Worm (Caenorhabditis elegans) whole organism, late embryonic: ENCODE measurements around the gene mrpl-45.
A peak's percentile ranks its signal among the peaks of the same experiment; 100 is the strongest.

Experiments
- C08G9.2 ChIP-seq: sonication (generic microtip); optimal IDR thresholded peaks from 2 replicates; lab custom pipeline; 2016; ENCODE audit warnings: mild to moderate bottlenecking, missing genetic modification characterization, moderate library complexity, missing compliant biosample characterization
- C38D4.7 ChIP-seq: fragments of 200-800 bp; sonication (Bioruptor generic); optimal IDR thresholded peaks from 2 replicates; lab custom pipeline; 2018; ENCODE audit warnings: mild to moderate bottlenecking, missing genetic modification characterization, moderate library complexity, missing compliant biosample characterization
- F13H6.1 ChIP-seq: sonication (generic microtip); optimal IDR thresholded peaks from 2 replicates; lab custom pipeline; 2016; ENCODE audit warnings: missing genetic modification characterization, missing compliant biosample characterization
- Y22D7AL.16 ChIP-seq: sonication (generic microtip); optimal IDR thresholded peaks from 2 replicates; lab custom pipeline; 2016; ENCODE audit warnings: missing genetic modification characterization, missing compliant biosample characterization
- ceh-14 ChIP-seq: sonication (generic microtip); optimal IDR thresholded peaks from 2 replicates; lab custom pipeline; 2016; ENCODE audit warnings: missing genotype, missing genetic modification characterization, missing compliant biosample characterization
- ceh-18 ChIP-seq: sonication (generic microtip); optimal IDR thresholded peaks from 2 replicates; lab custom pipeline; 2016; ENCODE audit warnings: missing genetic modification characterization, missing compliant biosample characterization
- ceh-19 ChIP-seq: fragments of 200-800 bp; sonication (Bioruptor generic); optimal IDR thresholded peaks from 2 replicates; lab custom pipeline; 2018; ENCODE audit warnings: mild to moderate bottlenecking, missing genetic modification characterization, missing compliant biosample characterization
- ceh-30 ChIP-seq: fragments of 150-350 bp; optimal IDR thresholded peaks from 2 replicates; lab custom pipeline; 2014; ENCODE audit warnings: missing biosample characterization, missing genetic modification characterization
- ceh-31 ChIP-seq: sonication (generic microtip); optimal IDR thresholded peaks from 2 replicates; lab custom pipeline; 2016; ENCODE audit warnings: missing genetic modification characterization, missing compliant biosample characterization
- ceh-34 ChIP-seq: sonication (generic microtip); optimal IDR thresholded peaks from 2 replicates; lab custom pipeline; 2016; ENCODE audit warnings: mild to moderate bottlenecking, missing genetic modification characterization, missing compliant biosample characterization
- ceh-9 ChIP-seq: sonication (generic microtip); optimal IDR thresholded peaks from 2 replicates; lab custom pipeline; 2016; ENCODE audit warnings: mild to moderate bottlenecking, missing genetic modification characterization, inconsistent platforms, missing compliant biosample characterization
- dve-1 ChIP-seq: sonication (generic microtip); optimal IDR thresholded peaks from 2 replicates; lab custom pipeline; 2017; ENCODE audit warnings: antibody characterized with exemption, mild to moderate bottlenecking, missing genetic modification characterization, missing compliant biosample characterization
- elt-2 ChIP-seq: sonication (generic microtip); optimal IDR thresholded peaks from 2 replicates; lab custom pipeline; 2016; ENCODE audit warnings: missing genetic modification reagents, missing genetic modification characterization, missing compliant biosample characterization
- elt-4 ChIP-seq: sonication (generic microtip); optimal IDR thresholded peaks from 2 replicates; lab custom pipeline; 2016; ENCODE audit warnings: missing genetic modification characterization, missing compliant biosample characterization
- fax-1 ChIP-seq: sonication (generic microtip); optimal IDR thresholded peaks from 2 replicates; lab custom pipeline; 2016; ENCODE audit warnings: missing genotype, missing genetic modification characterization, missing compliant biosample characterization
- fkh-10 ChIP-seq: fragments of 150-350 bp; optimal IDR thresholded peaks from 2 replicates; lab custom pipeline; 2014; ENCODE audit warnings: missing biosample characterization, missing genetic modification reagents, missing genetic modification characterization
- gmeb-2 ChIP-seq: sonication (generic microtip); optimal IDR thresholded peaks from 2 replicates; lab custom pipeline; 2016; ENCODE audit warnings: missing genetic modification characterization, inconsistent platforms, missing compliant biosample characterization
- hlh-30 ChIP-seq: sonication (generic microtip); optimal IDR thresholded peaks from 2 replicates; lab custom pipeline; 2017; ENCODE audit warnings: antibody characterized with exemption, missing genetic modification characterization, missing compliant biosample characterization; ENCODE audit not compliant: insufficient read depth
- hlh-6 ChIP-seq: sonication (generic microtip); optimal IDR thresholded peaks from 2 replicates; lab custom pipeline; 2016; ENCODE audit warnings: missing genotype, missing genetic modification characterization, missing compliant biosample characterization
- hlh-8 ChIP-seq: sonication (generic microtip); optimal IDR thresholded peaks from 2 replicates; lab custom pipeline; 2016; ENCODE audit warnings: missing genotype, missing genetic modification characterization, missing compliant biosample characterization
- lim-6 ChIP-seq: sonication (generic microtip); optimal IDR thresholded peaks from 2 replicates; lab custom pipeline; 2016; ENCODE audit warnings: missing genetic modification characterization, missing compliant biosample characterization
- lin-11 ChIP-seq: fragments of 200-800 bp; sonication (Bioruptor generic); optimal IDR thresholded peaks from 2 replicates; lab custom pipeline; 2018; ENCODE audit warnings: mild to moderate bottlenecking, missing genetic modification characterization, missing compliant biosample characterization
- mec-3 ChIP-seq: sonication (generic microtip); optimal IDR thresholded peaks from 2 replicates; lab custom pipeline; 2016; ENCODE audit warnings: borderline replicate concordance, missing genetic modification characterization, missing compliant biosample characterization
- nfya-1 ChIP-seq: sonication (generic microtip); optimal IDR thresholded peaks from 2 replicates; lab custom pipeline; 2017; ENCODE audit warnings: missing genetic modification characterization, mild to moderate bottlenecking, missing compliant biosample characterization, antibody characterized with exemption, moderate library complexity
- odd-2 ChIP-seq: sonication (generic microtip); optimal IDR thresholded peaks from 2 replicates; lab custom pipeline; 2017; ENCODE audit warnings: antibody characterized with exemption, mild to moderate bottlenecking, missing genetic modification characterization, missing compliant biosample characterization
- pag-3 ChIP-seq: sonication (generic microtip); optimal IDR thresholded peaks from 2 replicates; lab custom pipeline; 2016; ENCODE audit warnings: missing compliant biosample characterization, missing genetic modification characterization, borderline replicate concordance
- pax-1 ChIP-seq: fragments of 150-350 bp; optimal IDR thresholded peaks from 2 replicates; lab custom pipeline; 2014; ENCODE audit warnings: missing biosample characterization, missing genetic modification characterization
- pha-4 ChIP-seq: fragments of 150-350 bp; optimal IDR thresholded peaks from 2 replicates; lab custom pipeline; 2018; ENCODE audit warnings: missing biosample characterization, missing genetic modification reagents, missing genetic modification characterization
- pros-1 ChIP-seq: fragments of 150-350 bp; optimal IDR thresholded peaks from 2 replicates; lab custom pipeline; 2014; ENCODE audit warnings: missing biosample characterization, missing genetic modification reagents, missing genetic modification characterization
- ref-2 ChIP-seq: sonication (generic microtip); optimal IDR thresholded peaks from 2 replicates; lab custom pipeline; 2016; ENCODE audit warnings: missing genetic modification characterization, missing compliant biosample characterization
- tbx-2 ChIP-seq: sonication (generic microtip); optimal IDR thresholded peaks from 2 replicates; lab custom pipeline; 2016; ENCODE audit warnings: missing genetic modification characterization, missing compliant biosample characterization
- tbx-7 ChIP-seq: sonication (generic microtip); optimal IDR thresholded peaks from 2 replicates; lab custom pipeline; 2016; ENCODE audit warnings: missing genotype, missing genetic modification characterization, missing compliant biosample characterization
- ttx-3 ChIP-seq: sonication (generic microtip); optimal IDR thresholded peaks from 2 replicates; lab custom pipeline; 2016; ENCODE audit warnings: missing genetic modification reagents, missing genetic modification characterization, missing compliant biosample characterization
- unc-3 ChIP-seq, 2 experiments: fragments of 200-800 bp in 1 of 2; sonication (Bioruptor generic) in 1 of 2; sonication (generic microtip) in 1 of 2; conservative IDR thresholded peaks in 1 of 2; optimal IDR thresholded peaks in 1 of 2; 2 replicates each; pipeline versions ENCODE4 v1.3.6 to Lab custom; 2016 to 2022; ENCODE audit warnings: missing compliant biosample characterization in 2 of 2, missing genetic modification characterization in 2 of 2, missing genetic modification reagents in 1 of 2
- unc-42 ChIP-seq: sonication (generic microtip); optimal IDR thresholded peaks from 2 replicates; lab custom pipeline; 2016; ENCODE audit warnings: missing genotype, missing genetic modification characterization, missing compliant biosample characterization
- unc-55 ChIP-seq: sonication (generic microtip); optimal IDR thresholded peaks from 2 replicates; lab custom pipeline; 2017; ENCODE audit warnings: missing biosample characterization, missing genetic modification reagents, missing genetic modification characterization
- unc-86 ChIP-seq: sonication (generic microtip); optimal IDR thresholded peaks from 2 replicates; lab custom pipeline; 2016; ENCODE audit warnings: missing genetic modification characterization, missing compliant biosample characterization
- zip-5 ChIP-seq: sonication (generic microtip); optimal IDR thresholded peaks from 2 replicates; lab custom pipeline; 2016; ENCODE audit warnings: missing genetic modification characterization, missing compliant biosample characterization

Gene mrpl-45

DNA sequence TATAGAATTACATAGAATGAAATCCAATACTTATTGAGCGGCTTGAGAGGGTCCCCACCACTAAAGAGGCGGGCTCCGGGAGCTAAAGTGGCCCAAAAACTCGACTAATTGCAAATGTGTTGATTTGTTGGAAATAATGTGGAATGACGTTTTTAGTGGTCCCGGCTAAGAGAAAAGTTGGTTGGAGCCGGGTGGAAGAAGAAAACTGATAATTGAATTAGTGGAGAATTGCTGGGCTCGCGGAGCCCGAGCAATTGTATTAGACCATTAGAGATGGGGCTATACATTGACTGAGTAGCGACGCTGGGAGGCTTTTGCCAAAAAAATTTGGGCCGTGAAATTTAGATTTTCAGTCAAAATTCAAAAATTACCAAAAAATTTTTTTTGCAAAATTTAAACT is 23.8 kb upstream of the mrpl-45 start:
- peak; percentile 87 for TF ChIP-seq ceh-34 (tag; lab: Kevin White, UChicago)
- peak; percentile 77 for TF ChIP-seq unc-42
- no peak for TF ChIP-seq ceh-9 (tag; lab: Kevin White, UChicago)
- TF ChIP-seq ceh-31 (tag; lab: Kevin White, UChicago), result peak; percentile 35
- TF ChIP-seq lin-11 (tag; lab: Kevin White, UChicago), result no peak
- TF ChIP-seq odd-2 (tag; lab: Kevin White, UChicago), result no peak
- TF ChIP-seq ceh-19, result peak; percentile 43

DNA sequence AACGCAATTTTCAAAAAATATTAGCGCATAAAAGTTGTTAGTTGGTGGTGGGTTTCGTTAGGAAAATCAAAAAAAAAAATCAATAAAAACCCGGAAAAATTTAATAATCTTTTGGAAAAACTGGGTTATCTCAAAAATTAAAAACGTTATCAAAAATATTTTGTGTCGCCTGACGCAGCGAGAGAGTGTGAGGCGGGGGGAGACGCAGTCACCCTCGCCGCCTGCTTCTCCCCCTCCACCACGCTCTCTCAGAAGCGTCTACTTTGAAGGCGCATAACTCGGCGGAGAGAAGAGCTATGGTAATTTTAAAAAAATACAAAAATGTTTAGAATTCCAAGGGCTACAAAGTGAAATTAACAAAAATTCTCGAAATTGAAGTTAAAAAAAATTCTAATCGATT is 23.3 kb upstream of the mrpl-45 start:
- TF ChIP-seq ceh-14 (tag; lab: Kevin White, UChicago) (no peak), fax-1 (tag; lab: Kevin White, UChicago) (no peak), ceh-9 (tag; lab: Kevin White, UChicago) (no peak), nfya-1 (tag; lab: Kevin White, UChicago) (no peak), tbx-7 (tag; lab: Kevin White, UChicago) (no peak), hlh-6 (no peak), mec-3 (no peak), lin-11 (tag; lab: Kevin White, UChicago) (no peak), fkh-10 (no peak), pros-1 (tag; lab: Kevin White, UChicago) (no peak)

DNA sequence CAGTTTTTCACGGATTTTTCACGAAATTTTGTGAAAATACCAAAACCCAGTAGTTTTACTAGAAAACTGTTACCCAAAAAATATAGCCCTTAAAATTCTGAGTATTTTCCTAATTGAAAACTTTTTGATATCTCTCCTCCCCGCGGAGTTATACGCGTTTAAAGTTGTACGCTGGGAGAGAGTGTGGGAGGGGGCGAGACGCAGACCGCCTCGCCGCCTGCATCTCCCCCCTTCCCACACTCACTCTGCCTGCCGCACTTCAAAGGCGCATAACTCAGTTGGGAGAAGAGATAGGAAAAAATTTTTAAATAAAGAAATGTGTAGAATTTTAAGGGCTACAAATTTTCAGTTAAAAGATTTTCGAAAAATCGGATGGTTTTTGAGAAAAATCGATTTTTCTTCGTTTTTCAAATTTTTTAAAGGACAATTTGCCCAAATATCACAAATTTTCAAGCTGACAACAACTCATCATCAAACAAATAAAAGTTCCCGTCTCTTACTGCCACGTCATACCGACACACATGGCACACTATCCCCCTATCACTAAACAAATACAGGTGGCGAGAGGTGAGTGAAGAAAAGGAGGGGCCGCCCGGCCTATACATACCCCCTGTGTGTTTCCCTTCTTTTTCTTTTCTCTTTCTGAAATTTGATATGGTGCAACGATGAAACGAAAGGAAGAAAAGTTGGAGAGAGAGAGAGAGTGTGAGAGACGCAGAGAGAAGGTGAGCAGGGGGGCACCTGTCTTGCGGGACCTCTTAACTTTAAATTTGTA is 21.7 kb upstream of the mrpl-45 start:
- TF ChIP-seq ceh-31 (tag; lab: Kevin White, UChicago), result no peak
- TF ChIP-seq ceh-18 (tag; lab: Kevin White, UChicago), result peak; percentile 30
- no peak for TF ChIP-seq unc-42
- no peak for TF ChIP-seq mec-3
- peak; percentile 39 for TF ChIP-seq nfya-1 (tag; lab: Kevin White, UChicago)
- TF ChIP-seq unc-55 (GFP tag; lab: Kevin White, UChicago), result no peak
- TF ChIP-seq pha-4, result no peak
- no peak for TF ChIP-seq unc-86 (tag; lab: Kevin White, UChicago)
- TF ChIP-seq tbx-2, result peak; percentile 3
- peak; percentile 99 for TF ChIP-seq ceh-34 (tag; lab: Kevin White, UChicago)
- TF ChIP-seq elt-2 (tag; lab: Kevin White, UChicago), result peak; percentile 28
- TF ChIP-seq dve-1, result peak; percentile 21

DNA sequence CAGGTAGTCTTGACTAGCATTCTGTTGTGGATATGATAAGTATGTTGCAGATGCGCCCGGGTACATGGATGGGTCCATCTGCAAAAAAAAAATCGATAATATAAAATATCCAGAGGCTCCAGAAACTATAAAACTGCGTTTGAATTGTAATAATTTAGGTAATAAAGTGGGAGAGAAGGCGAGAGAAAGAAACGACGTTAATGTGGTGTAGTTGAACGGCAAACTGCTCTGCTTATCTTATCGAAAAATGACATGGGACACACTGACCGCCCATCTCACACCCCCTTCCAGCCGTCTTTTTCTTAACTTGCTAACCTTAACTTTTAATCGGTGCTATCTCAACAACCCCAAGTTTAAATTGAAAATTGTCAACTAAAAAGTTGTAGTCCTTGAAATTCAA is 20.2 kb upstream of the mrpl-45 start:
- TF ChIP-seq elt-2 (tag; lab: Kevin White, UChicago), result peak; percentile 61
- no peak for TF ChIP-seq lim-6 (tag; lab: Kevin White, UChicago)
- TF ChIP-seq F13H6.1, result no peak
- TF ChIP-seq hlh-30, result no peak
- no peak for TF ChIP-seq tbx-7 (tag; lab: Kevin White, UChicago)

DNA sequence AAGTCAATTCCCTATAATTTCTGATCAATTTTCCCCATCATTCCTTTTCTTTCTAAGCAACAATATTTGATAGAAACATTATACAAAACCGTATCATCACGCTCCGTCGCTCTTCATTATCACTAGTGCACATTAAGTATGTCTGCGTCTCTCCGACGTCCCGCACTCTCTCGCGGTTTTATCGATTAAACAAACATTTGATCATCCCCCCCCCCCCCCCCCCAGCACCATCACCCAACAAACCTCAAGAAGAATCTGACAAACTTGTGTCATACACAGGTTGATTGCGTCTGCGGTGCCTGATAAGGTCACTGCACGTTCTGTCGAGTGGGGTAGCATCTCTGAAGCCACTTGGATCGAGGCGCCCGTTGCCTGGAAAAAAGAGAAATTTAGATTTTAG is 18.2 kb upstream of the mrpl-45 start:
- TF ChIP-seq ref-2, result no peak
- TF ChIP-seq gmeb-2 (tag; lab: Kevin White, UChicago), result no peak
- no peak for TF ChIP-seq mec-3
- TF ChIP-seq elt-2 (tag; lab: Kevin White, UChicago), result peak; percentile 85
- no peak for TF ChIP-seq hlh-8 (tag; lab: Kevin White, UChicago)
- TF ChIP-seq C38D4.7 (GFP tag; lab: Kevin White, UChicago), result no peak
- TF ChIP-seq pax-1 (tag; lab: Kevin White, UChicago), result peak; percentile 30
- TF ChIP-seq, all 69 proteins: peak for 2

DNA sequence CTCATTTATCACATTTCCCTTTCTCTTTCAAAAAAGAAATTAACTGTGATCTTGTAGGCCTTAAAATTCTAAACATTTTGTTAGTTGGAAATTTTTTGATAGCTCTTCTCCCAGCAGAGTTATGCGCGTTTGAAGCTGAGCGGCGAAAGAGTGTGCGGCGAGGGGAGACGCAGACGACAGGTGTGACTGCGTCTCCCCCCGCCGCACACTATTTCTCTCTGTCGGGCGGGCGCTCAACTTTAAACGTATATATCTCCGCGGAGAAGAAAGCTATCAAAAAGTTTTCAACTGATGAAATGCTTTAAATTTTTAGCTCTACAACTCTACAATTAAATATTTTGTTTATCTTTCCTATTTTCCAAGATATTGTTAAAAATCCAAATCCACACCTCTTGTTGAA is 17.2 kb upstream of the mrpl-45 start:
- TF ChIP-seq C08G9.2 (tag; lab: Kevin White, UChicago) (no peak), Y22D7AL.16 (tag; lab: Kevin White, UChicago) (no peak), elt-4 (tag; lab: Kevin White, UChicago) (no peak), unc-86 (tag; lab: Kevin White, UChicago) (no peak), ceh-9 (tag; lab: Kevin White, UChicago) (no peak), hlh-8 (tag; lab: Kevin White, UChicago) (no peak), zip-5 (no peak), ceh-30 (tag; lab: Kevin White, UChicago) (no peak), unc-3 (GFP tag; conservative IDR thresholded peaks at IDR 0.05; lab: Robert Waterston, UW) (no peak), unc-3 (tag; optimal IDR thresholded peaks at IDR 0.05; lab: Kevin White, UChicago) (no peak), odd-2 (tag; lab: Kevin White, UChicago) (no peak), pag-3 (tag; lab: Kevin White, UChicago) (no peak), ttx-3 (no peak), unc-42 (no peak), lim-6 (tag; lab: Kevin White, UChicago) (no peak)
